Worm (Caenorhabditis elegans): Measurements from ENCODE around the gene Y41C4A.9.

Gene Y41C4A.9

ce11 chrIII:11684770-11685169 lies 33.7 kb downstream of the Y41C4A.9 start:
- no peak for TF ChIP-seq ceh-16 (tag; optimal IDR thresholded peaks at IDR 0.05)
- TF ChIP-seq fos-1 (tag; optimal IDR thresholded peaks at IDR 0.05): peak; percentile 66
- TF ChIP-seq gmeb-1 (tag; optimal IDR thresholded peaks at IDR 0.05): peak; percentile 19
- peak; percentile 67 for TF ChIP-seq sma-9 (GFP tag; optimal IDR thresholded peaks at IDR 0.05)
- no peak for TF ChIP-seq sma-9 (tag; optimal IDR thresholded peaks at IDR 0.05)
- peak; percentile 56 for TF ChIP-seq crh-2 (tag; optimal IDR thresholded peaks at IDR 0.05)
- peak; percentile 44 for TF ChIP-seq sma-3 (GFP tag; optimal IDR thresholded peaks at IDR 0.05)

ce11 chrIII:11683790-11684189 lies 34.7 kb downstream of the Y41C4A.9 start:
- TF ChIP-seq peb-1 (tag; optimal IDR thresholded peaks at IDR 0.05) (no peak), nhr-25 (tag; optimal IDR thresholded peaks at IDR 0.05) (no peak), ztf-11 (tag; optimal IDR thresholded peaks at IDR 0.05) (no peak), lin-11 (tag; optimal IDR thresholded peaks at IDR 0.05) (no peak), sma-9 (GFP tag; optimal IDR thresholded peaks at IDR 0.05) (no peak), sma-9 (tag; optimal IDR thresholded peaks at IDR 0.05) (no peak), ama-1 (optimal IDR thresholded peaks at IDR 0.05) (no peak)

- no peak for TF ChIP-seq ceh-82 (tag; optimal IDR thresholded peaks at IDR 0.05)
- TF ChIP-seq Y55F3AM.14 (GFP tag; optimal IDR thresholded peaks at IDR 0.05): no peak
- no peak for TF ChIP-seq unc-62 (GFP tag; optimal IDR thresholded peaks at IDR 0.05)
- TF ChIP-seq mbf-1 (tag; optimal IDR thresholded peaks at IDR 0.05): no peak
- no peak for TF ChIP-seq zag-1 (tag; optimal IDR thresholded peaks at IDR 0.05)
- TF ChIP-seq sma-9 (GFP tag; optimal IDR thresholded peaks at IDR 0.05): no peak
- TF ChIP-seq sma-9 (tag; optimal IDR thresholded peaks at IDR 0.05): no peak
- no peak for TF ChIP-seq nhr-129 (tag; optimal IDR thresholded peaks at IDR 0.05)
- no peak for TF ChIP-seq nhr-25 (tag; optimal IDR thresholded peaks at IDR 0.05)
- TF ChIP-seq ztf-1 (GFP tag; conservative IDR thresholded peaks at IDR 0.05): no peak
- TF ChIP-seq egl-27 (tag; optimal IDR thresholded peaks at IDR 0.05): no peak
- TF ChIP-seq unc-55 (GFP tag; optimal IDR thresholded peaks at IDR 0.05): no peak
- TF ChIP-seq sem-4 (tag; optimal IDR thresholded peaks at IDR 0.05): no peak
- TF ChIP-seq F13H6.1 (tag; optimal IDR thresholded peaks at IDR 0.05): no peak
- no peak for TF ChIP-seq R02D3.7 (tag; optimal IDR thresholded peaks at IDR 0.05)
- TF ChIP-seq mab-5 (tag; optimal IDR thresholded peaks at IDR 0.05): no peak
- TF ChIP-seq nhr-10 (tag; optimal IDR thresholded peaks at IDR 0.05): no peak
- TF ChIP-seq nhr-12 (tag; optimal IDR thresholded peaks at IDR 0.05): no peak
Observed at ce11 chrIII:11683038-11683437, 35.4 kb downstream of the Y41C4A.9 start.

ce11 chrIII:11681461-11682014 lies 36.9 kb downstream of the Y41C4A.9 start:
- TF ChIP-seq skn-1 (tag; optimal IDR thresholded peaks at IDR 0.05): no peak
- TF ChIP-seq unc-39 (tag; optimal IDR thresholded peaks at IDR 0.05): no peak
- no peak for TF ChIP-seq nhr-23 (tag; optimal IDR thresholded peaks at IDR 0.05)
- no peak for TF ChIP-seq nhr-12 (tag; optimal IDR thresholded peaks at IDR 0.05)
- no peak for TF ChIP-seq nhr-11 (tag; optimal IDR thresholded peaks at IDR 0.05)
- no peak for TF ChIP-seq blmp-1 (tag; optimal IDR thresholded peaks at IDR 0.05; ENCODE audit: insufficient read depth)
- TF ChIP-seq dmd-4 (tag; optimal IDR thresholded peaks at IDR 0.05): no peak
- no peak for TF ChIP-seq nhr-129 (tag; optimal IDR thresholded peaks at IDR 0.05)
- no peak for TF ChIP-seq fos-1 (tag; optimal IDR thresholded peaks at IDR 0.05)
- no peak for TF ChIP-seq alr-1 (tag; optimal IDR thresholded peaks at IDR 0.05)
- TF ChIP-seq lsy-2 (tag; optimal IDR thresholded peaks at IDR 0.05): no peak
- no peak for TF ChIP-seq nhr-25 (tag; optimal IDR thresholded peaks at IDR 0.05)
- no peak for TF ChIP-seq nhr-21 (tag; optimal IDR thresholded peaks at IDR 0.05)
- no peak for TF ChIP-seq gmeb-1 (tag; optimal IDR thresholded peaks at IDR 0.05)
- TF ChIP-seq zag-1 (tag; optimal IDR thresholded peaks at IDR 0.05): no peak
- TF ChIP-seq Y55F3AM.14 (GFP tag; optimal IDR thresholded peaks at IDR 0.05): no peak
- no peak for TF ChIP-seq unc-62 (GFP tag; optimal IDR thresholded peaks at IDR 0.05)

ce11 chrIII:11680514-11680913 lies 37.9 kb downstream of the Y41C4A.9 start:
- TF ChIP-seq snpc-4 (tag; optimal IDR thresholded peaks at IDR 0.05) (no peak), R02D3.7 (tag; optimal IDR thresholded peaks at IDR 0.05) (no peak), nhr-12 (tag; optimal IDR thresholded peaks at IDR 0.05) (no peak), nhr-25 (tag; optimal IDR thresholded peaks at IDR 0.05) (no peak), nhr-23 (tag; optimal IDR thresholded peaks at IDR 0.05) (no peak), unc-55 (GFP tag; optimal IDR thresholded peaks at IDR 0.05) (no peak), elt-1 (tag; optimal IDR thresholded peaks at IDR 0.05) (no peak), nhr-77 (tag; optimal IDR thresholded peaks at IDR 0.05) (no peak), lin-39 (tag; optimal IDR thresholded peaks at IDR 0.05) (no peak), lin-11 (tag; optimal IDR thresholded peaks at IDR 0.05) (no peak), egl-27 (tag; optimal IDR thresholded peaks at IDR 0.05) (no peak), F13H6.1 (tag; optimal IDR thresholded peaks at IDR 0.05) (no peak)
